Worm (Caenorhabditis elegans) whole organism, late embryonic: ENCODE data around the gene F53A9.9.

ENCODE experiments used
- F13H6.1 ChIP-seq: sonication (generic microtip); optimal IDR thresholded peaks from 2 replicates; lab custom pipeline; 2016; ENCODE audit warnings: missing genetic modification characterization, missing compliant biosample characterization
- K02D7.2 ChIP-seq: sonication (generic microtip); optimal IDR thresholded peaks from 2 replicates; lab custom pipeline; 2017; ENCODE audit warnings: mild to moderate bottlenecking, missing genetic modification characterization, missing compliant biosample characterization
- K09A11.1 ChIP-seq: sonication (generic microtip); optimal IDR thresholded peaks from 2 replicates; lab custom pipeline; 2017; ENCODE audit warnings: antibody characterized with exemption, mild to moderate bottlenecking, missing genetic modification characterization, missing compliant biosample characterization; ENCODE audit not compliant: insufficient read depth
- ama-1 ChIP-seq: fragments of 150-350 bp; optimal IDR thresholded peaks from 2 replicates; lab custom pipeline; 2014
- ceh-19 ChIP-seq: fragments of 200-800 bp; sonication (Bioruptor generic); optimal IDR thresholded peaks from 2 replicates; lab custom pipeline; 2018; ENCODE audit warnings: mild to moderate bottlenecking, missing genetic modification characterization, missing compliant biosample characterization
- ceh-2 ChIP-seq: sonication (generic microtip); optimal IDR thresholded peaks from 2 replicates; lab custom pipeline; 2016; ENCODE audit warnings: missing genotype, missing genetic modification characterization, missing compliant biosample characterization
- ceh-34 ChIP-seq: sonication (generic microtip); optimal IDR thresholded peaks from 2 replicates; lab custom pipeline; 2016; ENCODE audit warnings: mild to moderate bottlenecking, missing genetic modification characterization, missing compliant biosample characterization
- dmd-4 ChIP-seq: sonication (generic microtip); optimal IDR thresholded peaks from 2 replicates; lab custom pipeline; 2016; ENCODE audit warnings: borderline replicate concordance, missing genetic modification characterization, missing compliant biosample characterization
- dve-1 ChIP-seq: sonication (generic microtip); optimal IDR thresholded peaks from 2 replicates; lab custom pipeline; 2017; ENCODE audit warnings: antibody characterized with exemption, mild to moderate bottlenecking, missing genetic modification characterization, missing compliant biosample characterization
- elt-4 ChIP-seq: sonication (generic microtip); optimal IDR thresholded peaks from 2 replicates; lab custom pipeline; 2016; ENCODE audit warnings: missing genetic modification characterization, missing compliant biosample characterization
- fkh-6 ChIP-seq: sonication (generic microtip); optimal IDR thresholded peaks from 2 replicates; lab custom pipeline; 2016; ENCODE audit warnings: missing genetic modification characterization, missing compliant biosample characterization
- gmeb-2 ChIP-seq: sonication (generic microtip); optimal IDR thresholded peaks from 2 replicates; lab custom pipeline; 2016; ENCODE audit warnings: missing genetic modification characterization, inconsistent platforms, missing compliant biosample characterization
- hlh-30 ChIP-seq: sonication (generic microtip); optimal IDR thresholded peaks from 2 replicates; lab custom pipeline; 2017; ENCODE audit warnings: antibody characterized with exemption, missing genetic modification characterization, missing compliant biosample characterization; ENCODE audit not compliant: insufficient read depth
- hlh-6 ChIP-seq: sonication (generic microtip); optimal IDR thresholded peaks from 2 replicates; lab custom pipeline; 2016; ENCODE audit warnings: missing genotype, missing genetic modification characterization, missing compliant biosample characterization
- lim-6 ChIP-seq: sonication (generic microtip); optimal IDR thresholded peaks from 2 replicates; lab custom pipeline; 2016; ENCODE audit warnings: missing genetic modification characterization, missing compliant biosample characterization
- lin-11 ChIP-seq: fragments of 200-800 bp; sonication (Bioruptor generic); optimal IDR thresholded peaks from 2 replicates; lab custom pipeline; 2018; ENCODE audit warnings: mild to moderate bottlenecking, missing genetic modification characterization, missing compliant biosample characterization
- nhr-11 ChIP-seq: fragments of 150-350 bp; optimal IDR thresholded peaks from 2 replicates; lab custom pipeline; 2014; ENCODE audit warnings: missing biosample characterization, missing genetic modification characterization
- nhr-232 ChIP-seq: sonication (generic microtip); optimal IDR thresholded peaks from 2 replicates; lab custom pipeline; 2016; ENCODE audit warnings: missing genetic modification characterization, missing compliant biosample characterization
- odd-2 ChIP-seq: sonication (generic microtip); optimal IDR thresholded peaks from 2 replicates; lab custom pipeline; 2017; ENCODE audit warnings: antibody characterized with exemption, mild to moderate bottlenecking, missing genetic modification characterization, missing compliant biosample characterization
- pax-1 ChIP-seq: fragments of 150-350 bp; optimal IDR thresholded peaks from 2 replicates; lab custom pipeline; 2014; ENCODE audit warnings: missing biosample characterization, missing genetic modification characterization
- pqm-1 ChIP-seq: sonication (generic microtip); optimal IDR thresholded peaks from 2 replicates; lab custom pipeline; 2016; ENCODE audit warnings: missing genetic modification characterization, missing compliant biosample characterization
- sdc-2 ChIP-seq: sonication (generic microtip); optimal IDR thresholded peaks from 2 replicates; lab custom pipeline; 2016; ENCODE audit warnings: missing genotype, missing genetic modification characterization, missing compliant biosample characterization
- sox-4 ChIP-seq: sonication (generic microtip); optimal IDR thresholded peaks from 2 replicates; lab custom pipeline; 2017; ENCODE audit warnings: mild to moderate bottlenecking, missing genetic modification characterization, inconsistent platforms, missing compliant biosample characterization
- syd-9 ChIP-seq: sonication (generic microtip); optimal IDR thresholded peaks from 2 replicates; lab custom pipeline; 2016; ENCODE audit warnings: mild to moderate bottlenecking, missing genetic modification characterization, moderate library complexity, missing compliant biosample characterization
- ttx-3 ChIP-seq: sonication (generic microtip); optimal IDR thresholded peaks from 2 replicates; lab custom pipeline; 2016; ENCODE audit warnings: missing genetic modification reagents, missing genetic modification characterization, missing compliant biosample characterization
- unc-3 ChIP-seq, 2 experiments: fragments of 200-800 bp in 1 of 2; sonication (Bioruptor generic) in 1 of 2; sonication (generic microtip) in 1 of 2; conservative IDR thresholded peaks in 1 of 2; optimal IDR thresholded peaks in 1 of 2; 2 replicates each; pipeline versions ENCODE4 v1.3.6 to Lab custom; 2016 to 2022; ENCODE audit warnings: missing compliant biosample characterization in 2 of 2, missing genetic modification characterization in 2 of 2, missing genetic modification reagents in 1 of 2
- unc-42 ChIP-seq: sonication (generic microtip); optimal IDR thresholded peaks from 2 replicates; lab custom pipeline; 2016; ENCODE audit warnings: missing genotype, missing genetic modification characterization, missing compliant biosample characterization
- unc-55 ChIP-seq: sonication (generic microtip); optimal IDR thresholded peaks from 2 replicates; lab custom pipeline; 2017; ENCODE audit warnings: missing biosample characterization, missing genetic modification reagents, missing genetic modification characterization
- unc-86 ChIP-seq: sonication (generic microtip); optimal IDR thresholded peaks from 2 replicates; lab custom pipeline; 2016; ENCODE audit warnings: missing genetic modification characterization, missing compliant biosample characterization
- zip-5 ChIP-seq: sonication (generic microtip); optimal IDR thresholded peaks from 2 replicates; lab custom pipeline; 2016; ENCODE audit warnings: missing genetic modification characterization, missing compliant biosample characterization

F53A9.9 gene

ce11 chrX:8675151-8675550 lies 45.4 kb downstream of the F53A9.9 start:
- TF ChIP-seq gmeb-2 (tag; lab: Kevin White, UChicago) (no peak), elt-4 (tag; lab: Kevin White, UChicago) (no peak), ama-1 (lab: Kevin White, UChicago) (no peak), dmd-4 (tag; lab: Kevin White, UChicago) (no peak), ttx-3 (tag; lab: Kevin White, UChicago) (no peak), ceh-2 (no peak), odd-2 (no peak), nhr-232 (tag; lab: Kevin White, UChicago) (no peak), hlh-6 (tag; lab: Kevin White, UChicago) (no peak), syd-9 (tag; lab: Kevin White, UChicago) (no peak), ceh-34 (no peak), sdc-2 (tag; lab: Kevin White, UChicago) (no peak), unc-3 (GFP tag; conservative IDR thresholded peaks at IDR 0.05; lab: Robert Waterston, UW) (no peak), unc-3 (tag; optimal IDR thresholded peaks at IDR 0.05; lab: Kevin White, UChicago) (no peak), K02D7.2 (tag; lab: Kevin White, UChicago) (no peak), zip-5 (no peak), lim-6 (no peak)

DNA sequence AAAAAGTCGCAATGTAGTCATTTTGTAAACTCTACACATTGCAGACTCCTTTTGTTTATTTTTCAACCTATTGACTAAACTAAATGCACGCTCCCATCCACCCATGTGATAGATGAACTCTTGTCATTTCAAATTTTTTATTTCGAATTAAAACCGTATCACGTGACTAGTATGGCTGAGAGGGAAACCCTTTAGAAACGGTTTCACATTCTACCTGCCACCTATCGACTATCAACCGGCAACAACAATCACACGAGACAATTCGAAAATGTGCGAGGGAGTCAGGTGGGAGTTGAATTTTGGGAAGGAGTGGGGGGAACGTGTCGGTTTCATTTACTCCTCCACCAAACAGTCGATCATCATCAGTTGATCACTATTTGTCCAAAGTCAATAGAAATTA lies 46.0 kb downstream of the F53A9.9 start:
- no peak for TF ChIP-seq hlh-6 (tag; lab: Kevin White, UChicago)
- peak; percentile 68 for TF ChIP-seq hlh-30 (tag; lab: Kevin White, UChicago)

DNA sequence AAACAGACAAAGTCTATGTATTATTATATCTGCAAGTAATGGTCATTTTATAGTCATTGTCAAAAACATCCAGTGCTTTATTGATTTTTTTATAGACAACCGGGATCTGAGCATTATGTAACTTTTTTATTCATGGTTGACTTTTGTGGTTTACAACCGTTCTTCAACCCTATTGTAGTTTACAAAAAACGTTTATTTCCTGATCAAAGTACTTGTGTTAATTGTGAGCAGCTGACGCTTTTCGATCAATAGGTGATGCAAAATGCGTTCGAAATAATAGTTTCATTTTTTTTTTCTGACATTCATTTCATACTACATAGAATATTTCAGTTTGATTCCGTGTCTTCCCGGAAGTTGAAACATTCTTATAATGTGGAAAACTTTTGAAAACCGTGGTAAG lies 47.8 kb downstream of the F53A9.9 start, which contains the start of the genes K09E2.2 and K09E2.3:
Gene K09E2.2, plus strand, starts transcription at position 301 of the 400 bp plus-strand sequence.
Gene K09E2.3, plus strand, starts transcription at position 325 of the 400 bp plus-strand sequence.
- TF ChIP-seq hlh-6 (tag; lab: Kevin White, UChicago), result no peak
- TF ChIP-seq fkh-6 (tag; lab: Kevin White, UChicago), result no peak
- no peak for TF ChIP-seq lin-11 (tag; lab: Kevin White, UChicago)
- TF ChIP-seq dve-1 (tag; lab: Kevin White, UChicago), result no peak
- no peak for TF ChIP-seq K09A11.1 (tag; lab: Kevin White, UChicago)
- TF ChIP-seq hlh-30 (tag; lab: Kevin White, UChicago), result no peak
- TF ChIP-seq K02D7.2 (tag; lab: Kevin White, UChicago), result no peak
- TF ChIP-seq pax-1 (tag; lab: Kevin White, UChicago), result no peak
- TF ChIP-seq F13H6.1 (tag; lab: Kevin White, UChicago), result no peak
- TF ChIP-seq sox-4, result no peak
- TF ChIP-seq ceh-19 (GFP tag; lab: Kevin White, UChicago), result no peak
- TF ChIP-seq ceh-2, result no peak
- no peak for TF ChIP-seq pqm-1 (tag; lab: Kevin White, UChicago)
- no peak for TF ChIP-seq unc-42 (tag; lab: Kevin White, UChicago)
- no peak for TF ChIP-seq unc-55 (GFP tag; lab: Kevin White, UChicago)
- no peak for TF ChIP-seq nhr-11 (tag; lab: Kevin White, UChicago)
- TF ChIP-seq odd-2, result no peak
- TF ChIP-seq unc-86 (tag; lab: Kevin White, UChicago), result no peak
